Fruit fly (Drosophila melanogaster) whole organism, embryonic: ENCODE measurements around the gene CG17754.

ENCODE experiments used
- Ada2b ChIP-seq: fragments of 200-800 bp; sonication (Bioruptor generic); IDR thresholded peaks from 2 replicates; pipeline ENCODE4 v1.3.6; 2022; ENCODE audit warnings: missing biosample characterization, missing genetic modification characterization
- Awh ChIP-seq: fragments of 200-800 bp; sonication (Bioruptor generic); IDR thresholded peaks from 2 replicates; pipeline ENCODE4, ENCODE4 v1.3.6; 2022; ENCODE audit warnings: missing biosample characterization, missing genetic modification characterization
- CG11504 ChIP-seq: fragments of 200-800 bp; sonication (Bioruptor generic); optimal IDR thresholded peaks from 3 replicates; lab custom pipeline; 2019; ENCODE audit warnings: missing biosample characterization, mild to moderate bottlenecking, missing genetic modification characterization, moderate library complexity
- CG11696 ChIP-seq: fragments of 200-800 bp; sonication (Bioruptor generic); IDR thresholded peaks from 2 replicates; pipeline ENCODE4 v1.3.6; 2022; ENCODE audit warnings: missing biosample characterization, missing genetic modification characterization
- CG12219 ChIP-seq: fragments of 200-800 bp; sonication (Bioruptor generic); optimal IDR thresholded peaks from 3 replicates; lab custom pipeline; 2018; ENCODE audit warnings: missing biosample characterization, mild to moderate bottlenecking, missing genetic modification characterization
- CG1233 ChIP-seq: fragments of 200-800 bp; sonication (Bioruptor generic); optimal IDR thresholded peaks from 4 replicates; lab custom pipeline; 2018; ENCODE audit warnings: missing biosample characterization, mild to moderate bottlenecking, missing genetic modification characterization
- CG12659 ChIP-seq: fragments of 200-800 bp; sonication (Bioruptor generic); optimal IDR thresholded peaks from 3 replicates; lab custom pipeline; 2017; ENCODE audit warnings: mild to moderate bottlenecking, missing biosample characterization, missing genetic modification reagents, missing genetic modification characterization
- CG18262 ChIP-seq: fragments of 200-800 bp; optimal IDR thresholded peaks from 3 replicates; lab custom pipeline; 2019; ENCODE audit warnings: missing biosample characterization, mild to moderate bottlenecking, missing genetic modification characterization, moderate library complexity
- CG1832 ChIP-seq: fragments of 200-800 bp; sonication (Bioruptor generic); optimal IDR thresholded peaks from 2 replicates; lab custom pipeline; 2017; ENCODE audit warnings: missing biosample characterization, mild to moderate bottlenecking, missing genetic modification characterization, inconsistent platforms
- CG18599 ChIP-seq: fragments of 200-800 bp; sonication (Bioruptor generic); optimal IDR thresholded peaks from 3 replicates; lab custom pipeline; 2017; ENCODE audit warnings: missing biosample characterization, missing genetic modification characterization, mild to moderate bottlenecking, moderate library complexity, missing genetic modification reagents
- CG3726 ChIP-seq: fragments of 200-800 bp; sonication (Bioruptor generic); IDR thresholded peaks from 3 replicates; pipeline ENCODE4, ENCODE4 v1.3.6; 2022; ENCODE audit warnings: missing biosample characterization, missing genetic modification characterization
- CG4820 ChIP-seq: fragments of 200-800 bp; sonication (Bioruptor generic); optimal IDR thresholded peaks from 3 replicates; lab custom pipeline; 2016; ENCODE audit warnings: missing biosample characterization, missing genetic modification characterization
- CG8388 ChIP-seq: fragments of 200-800 bp; sonication (Bioruptor generic); optimal IDR thresholded peaks from 2 replicates; lab custom pipeline; 2019; ENCODE audit warnings: missing biosample characterization, mild to moderate bottlenecking, missing genetic modification characterization, moderate library complexity
- CTCF ChIP-seq: fragments of 200-800 bp; sonication (Bioruptor generic); optimal IDR thresholded peaks from 2 replicates; lab custom pipeline; 2017; ENCODE audit warnings: missing biosample characterization, mild to moderate bottlenecking, missing genetic modification characterization, moderate library complexity
- CoRest ChIP-seq: fragments of 200-800 bp; sonication (Bioruptor generic); optimal IDR thresholded peaks from 3 replicates; lab custom pipeline; 2018; ENCODE audit warnings: missing biosample characterization, mild to moderate bottlenecking, missing genetic modification characterization, moderate library complexity
- Doc2 ChIP-seq: fragments of 200-800 bp; sonication (Bioruptor generic); IDR thresholded peaks from 2 replicates; pipeline ENCODE4 v1.3.6; 2022; ENCODE audit warnings: missing biosample characterization, missing genetic modification characterization
- HHEX ChIP-seq: fragments of 200-800 bp; sonication (Bioruptor generic); optimal IDR thresholded peaks from 3 replicates; lab custom pipeline; 2017; ENCODE audit warnings: missing biosample characterization, mild to moderate bottlenecking, missing genetic modification characterization, missing genetic modification reagents
- HLH3B ChIP-seq: fragments of 200-800 bp; sonication (Bioruptor generic); IDR thresholded peaks from 2 replicates; pipeline ENCODE4 v1.3.6; 2022; ENCODE audit warnings: missing biosample characterization, missing genetic modification characterization
- MBD-R2 ChIP-seq: fragments of 200-800 bp; sonication (Bioruptor generic); IDR thresholded peaks from 2 replicates; pipeline ENCODE4 v1.3.6; 2022; ENCODE audit warnings: missing biosample characterization, missing genetic modification characterization
- NFAT ChIP-seq: fragments of 200-800 bp; sonication (Bioruptor generic); IDR thresholded peaks from 2 replicates; pipeline ENCODE4 v1.3.6; 2022; ENCODE audit warnings: missing biosample characterization, missing genetic modification characterization
- PHDP ChIP-seq: fragments of 200-800 bp; sonication (Bioruptor generic); optimal IDR thresholded peaks from 3 replicates; lab custom pipeline; 2018; ENCODE audit warnings: missing biosample characterization, mild to moderate bottlenecking, missing genetic modification characterization, moderate library complexity
- Rfx ChIP-seq: fragments of 200-800 bp; sonication (Bioruptor generic); IDR thresholded peaks from 2 replicates; pipeline ENCODE4 v1.3.6; 2022; ENCODE audit warnings: missing biosample characterization, missing genetic modification characterization
- al ChIP-seq: fragments of 200-800 bp; sonication (Bioruptor generic); IDR thresholded peaks from 2 replicates; pipeline ENCODE4 v1.3.6; 2022; ENCODE audit warnings: missing biosample characterization, missing genetic modification characterization
- aop ChIP-seq: fragments of 200-800 bp; sonication (Bioruptor generic); IDR thresholded peaks from 2 replicates; pipeline ENCODE4 v1.3.6; 2022; ENCODE audit warnings: missing biosample characterization, missing genetic modification characterization
- ato ChIP-seq: fragments of 200-800 bp; sonication (Bioruptor generic); IDR thresholded peaks from 2 replicates; pipeline ENCODE4 v1.3.6; 2022; ENCODE audit warnings: missing biosample characterization, missing genetic modification characterization; ENCODE audit not compliant: partially characterized antibody
- bcd ChIP-seq: fragments of 200-800 bp; sonication (Bioruptor generic); optimal IDR thresholded peaks from 2 replicates; lab custom pipeline; 2017; ENCODE audit warnings: missing biosample characterization, mild to moderate bottlenecking, missing genetic modification characterization
- bowl ChIP-seq: fragments of 200-800 bp; sonication (Bioruptor generic); IDR thresholded peaks from 2 replicates; pipeline ENCODE4 v1.3.6; 2022; ENCODE audit warnings: missing biosample characterization, missing genetic modification characterization
- cas ChIP-seq: fragments of 200-800 bp; sonication (Bioruptor generic); IDR thresholded peaks from 2 replicates; pipeline ENCODE4 v1.3.6; 2022; ENCODE audit warnings: missing biosample characterization, missing genetic modification characterization
- crp ChIP-seq, 2 experiments: fragments of 200-800 bp; sonication (Bioruptor generic); optimal IDR thresholded peaks; 2 replicates in 1 of 2; 3 replicates in 1 of 2; lab custom pipeline; 2017; ENCODE audit warnings: missing biosample characterization in 2 of 2, missing genetic modification characterization in 2 of 2, mild to moderate bottlenecking in 1 of 2, moderate library complexity in 1 of 2
- dan ChIP-seq: fragments of 200-800 bp; sonication (Bioruptor generic); IDR thresholded peaks from 2 replicates; pipeline ENCODE4 v1.3.6; 2022; ENCODE audit warnings: missing biosample characterization, missing genetic modification characterization
- dysf ChIP-seq: fragments of 200-800 bp; sonication (Bioruptor generic); IDR thresholded peaks from 3 replicates; pipeline ENCODE4 v1.3.6; 2022; ENCODE audit warnings: missing biosample characterization, missing genetic modification characterization
- ewg ChIP-seq: fragments of 200-800 bp; sonication (Bioruptor generic); optimal IDR thresholded peaks from 3 replicates; lab custom pipeline; 2017; ENCODE audit warnings: mild to moderate bottlenecking, missing biosample characterization, missing genetic modification reagents, missing genetic modification characterization
- gem ChIP-seq: fragments of 200-800 bp; sonication (Bioruptor generic); optimal IDR thresholded peaks from 2 replicates; lab custom pipeline; 2019; ENCODE audit warnings: missing biosample characterization, mild to moderate bottlenecking, missing genetic modification characterization, moderate library complexity
- hth ChIP-seq: fragments of >200 bp; optimal IDR thresholded peaks from 2 replicates; lab custom pipeline; 2017; ENCODE audit warnings: inconsistent platforms
- ken ChIP-seq: fragments of 200-800 bp; sonication (Bioruptor generic); IDR thresholded peaks from 3 replicates; pipeline ENCODE4 v1.3.6; 2022; ENCODE audit warnings: missing biosample characterization, missing genetic modification characterization
- lmd ChIP-seq: fragments of 200-800 bp; sonication (Bioruptor generic); IDR thresholded peaks from 2 replicates; pipeline ENCODE4 v1.3.6; 2022; ENCODE audit warnings: missing biosample characterization, missing genetic modification characterization
- lola ChIP-seq, 3 experiments: fragments of >200 bp in 2 of 3; fragments of 200-800 bp in 1 of 3; sonication (Bioruptor generic) in 1 of 3; optimal IDR thresholded peaks; 2 replicates each; lab custom pipeline; 2017 to 2019; ENCODE audit warnings: missing biosample characterization in 3 of 3, missing genetic modification characterization in 3 of 3, mild to moderate bottlenecking in 1 of 3, moderate library complexity in 1 of 3
- mirr ChIP-seq: fragments of 200-800 bp; sonication (Bioruptor generic); optimal IDR thresholded peaks from 3 replicates; lab custom pipeline; 2018; ENCODE audit warnings: missing biosample characterization, mild to moderate bottlenecking, missing genetic modification characterization
- mld ChIP-seq: fragments of 200-800 bp; sonication (Bioruptor generic); IDR thresholded peaks from 3 replicates; pipeline ENCODE4 v1.3.6; 2022; ENCODE audit warnings: missing biosample characterization, missing genetic modification characterization; ENCODE audit not compliant: partially characterized antibody
- nau ChIP-seq: fragments of 200-800 bp; sonication (Bioruptor generic); optimal IDR thresholded peaks from 3 replicates; lab custom pipeline; 2017; ENCODE audit warnings: missing biosample characterization, mild to moderate bottlenecking, missing genetic modification characterization, missing genetic modification reagents
- nmo ChIP-seq: fragments of 200-800 bp; sonication (Bioruptor generic); optimal IDR thresholded peaks from 2 replicates; lab custom pipeline; 2018; ENCODE audit warnings: missing biosample characterization, mild to moderate bottlenecking, missing genetic modification characterization, moderate library complexity
- pan ChIP-seq, 4 experiments: fragments of >200 bp in 3 of 4; fragments of 200-800 bp in 1 of 4; sonication (Bioruptor generic) in 1 of 4; optimal IDR thresholded peaks in 3 of 4; IDR thresholded peaks in 1 of 4; 2 replicates each; pipeline versions ENCODE4 v1.3.6 to Lab custom; 2017 to 2022; ENCODE audit warnings: missing biosample characterization in 2 of 4, missing genetic modification characterization in 2 of 4, mixed read lengths in 1 of 4
- rib ChIP-seq: fragments of 200-800 bp; sonication (Bioruptor generic); IDR thresholded peaks from 2 replicates; pipeline ENCODE4 v1.3.6; 2022; ENCODE audit warnings: missing biosample characterization, missing genetic modification characterization
- row ChIP-seq: fragments of 200-800 bp; sonication (Bioruptor generic); IDR thresholded peaks from 3 replicates; pipeline ENCODE4 v1.3.6; 2022; ENCODE audit warnings: missing biosample characterization, missing genetic modification characterization
- sna ChIP-seq: fragments of 200-800 bp; sonication (Bioruptor generic); IDR thresholded peaks from 2 replicates; pipeline ENCODE4 v1.3.6; 2022; ENCODE audit warnings: missing biosample characterization, missing genetic modification characterization; ENCODE audit not compliant: partially characterized antibody
- sqz ChIP-seq: fragments of 200-800 bp; sonication (Bioruptor generic); optimal IDR thresholded peaks from 3 replicates; lab custom pipeline; 2018; ENCODE audit warnings: missing biosample characterization, mild to moderate bottlenecking, missing genetic modification characterization
- toy ChIP-seq: fragments of 200-800 bp; sonication (Bioruptor generic); IDR thresholded peaks from 2 replicates; pipeline ENCODE4 v1.3.6; 2022; ENCODE audit warnings: missing biosample characterization, missing genetic modification characterization
- vfl ChIP-seq: fragments of 200-800 bp; sonication (Bioruptor generic); optimal IDR thresholded peaks from 2 replicates; lab custom pipeline; 2016; ENCODE audit warnings: missing biosample characterization, missing genetic modification characterization
- wek ChIP-seq: fragments of 200-800 bp; sonication (Bioruptor generic); optimal IDR thresholded peaks from 3 replicates; lab custom pipeline; 2018; ENCODE audit warnings: missing biosample characterization, mild to moderate bottlenecking, missing genetic modification characterization, moderate library complexity

Gene CG17754

DNA sequence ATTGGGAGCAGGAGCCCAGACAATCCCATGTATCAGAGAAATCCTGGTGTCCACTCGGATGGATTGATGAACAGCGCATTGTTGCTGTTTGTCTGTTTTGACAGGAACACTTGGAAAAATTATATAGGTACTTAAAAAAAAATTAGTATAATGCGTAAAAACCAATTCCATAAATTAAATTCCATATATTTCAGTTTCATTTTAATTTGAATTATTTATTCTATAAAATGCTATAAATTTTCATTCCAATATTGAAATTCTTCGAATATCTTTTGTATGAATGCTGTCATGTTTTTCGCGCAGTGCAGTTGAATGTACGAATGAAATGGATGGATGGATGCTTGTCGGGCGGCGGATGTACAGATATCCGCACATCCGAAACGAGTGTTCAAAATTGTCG, 39.4 kb upstream of the CG17754 start, which contains the start of gene SmydA-9:
Gene SmydA-9, minus strand, starts transcription at position 101 of the 400 bp plus-strand sequence.
- no peak for TF ChIP-seq Rfx
- peak; percentile 18 for TF ChIP-seq gem (tag; lab: Kevin White, UChicago)
- TF ChIP-seq bcd (GFP tag; lab: Kevin White, UChicago), result no peak
- TF ChIP-seq nau (GFP tag; lab: Kevin White, UChicago), result no peak
- no peak for TF ChIP-seq dan (GFP tag; lab: Robert Waterston, UW)
- peak; percentile 25; the same call in 1 of the 2 replicates for TF ChIP-seq HLH3B
- no peak for TF ChIP-seq ewg
- TF ChIP-seq CG11504 (tag; lab: Kevin White, UChicago), result peak; percentile 24
- TF ChIP-seq row (GFP tag; lab: Robert Waterston, UW), result peak; percentile 32; the same call in 2 of the 3 replicates
- TF ChIP-seq dysf (GFP tag; lab: Robert Waterston, UW), result no peak
- TF ChIP-seq CG4820 (GFP tag; lab: Kevin White, UChicago), result no peak
- TF ChIP-seq aop (GFP tag; lab: Robert Waterston, UW), result no peak
- no peak for TF ChIP-seq lola (GFP tag; optimal IDR thresholded peaks at IDR 0.05; lab: Kevin White, UChicago)
- no peak for TF ChIP-seq rib
- TF ChIP-seq toy (GFP tag; lab: Robert Waterston, UW), result no peak
- TF ChIP-seq, all 482 proteins: peak for 4

dm6 chrX:9214576-9214975, 35.6 kb upstream of the CG17754 start, which contains the start of gene Obp8a:
Gene Obp8a, plus strand, starts transcription at chrX:9214876.
- TF ChIP-seq CG18599 (GFP tag; lab: Kevin White, UChicago) (no peak), mld (no peak), HHEX (GFP tag; lab: Kevin White, UChicago) (no peak), CTCF (GFP tag; lab: Kevin White, UChicago) (no peak), CG11696 (GFP tag; lab: Robert Waterston, UW) (no peak), sqz (GFP tag; lab: Kevin White, UChicago) (no peak), CG1233 (GFP tag; lab: Kevin White, UChicago) (no peak), vfl (GFP tag; lab: Kevin White, UChicago) (no peak), CG18262 (tag; lab: Kevin White, UChicago) (no peak), CG12659 (no peak), pan (optimal IDR thresholded peaks at IDR 0.05; lab: Kevin White, UChicago) (no peak), pan (GFP tag; optimal IDR thresholded peaks at IDR 0.05 in 1 of 2, IDR thresholded peaks at IDR 0.05 in 1 of 2) (no peak), NFAT (GFP tag; lab: Robert Waterston, UW) (no peak), sna (no peak), Awh (no peak), bowl (GFP tag; lab: Robert Waterston, UW) (no peak)

DNA sequence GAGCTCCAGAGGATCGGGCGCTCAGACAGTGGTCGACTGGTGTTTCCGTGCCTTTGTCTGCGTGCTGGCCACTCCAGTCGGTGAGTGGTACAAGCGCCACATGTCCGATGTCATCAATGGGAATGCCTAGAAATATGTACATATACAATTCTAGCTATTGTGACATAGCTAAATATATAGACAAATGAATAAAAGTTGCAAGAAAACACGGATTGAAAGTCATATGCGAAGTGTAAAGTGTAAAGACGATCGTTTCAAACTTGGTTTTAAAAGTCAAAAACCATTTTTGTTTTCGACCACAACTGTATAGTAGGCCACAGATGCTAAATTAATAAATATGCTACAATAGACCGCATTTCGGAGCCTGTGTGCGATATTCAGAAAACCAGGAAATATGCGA, 34.7 kb upstream of the CG17754 start, which contains the start of gene CG15368:
Gene CG15368, plus strand, starts transcription at position 301 of the 400 bp plus-strand sequence.
- TF ChIP-seq CoRest (tag; lab: Kevin White, UChicago) (no peak), crp (GFP tag; optimal IDR thresholded peaks at IDR 0.05; lab: Kevin White, UChicago) (no peak), MBD-R2 (GFP tag; lab: Robert Waterston, UW) (no peak), nmo (GFP tag; lab: Kevin White, UChicago) (no peak), lmd (GFP tag; lab: Robert Waterston, UW) (no peak), cas (no peak), sna (no peak), CG1832 (GFP tag; lab: Kevin White, UChicago) (no peak), wek (GFP tag; lab: Kevin White, UChicago) (no peak), hth (lab: Kevin White, UChicago) (no peak), mirr (GFP tag; lab: Kevin White, UChicago) (no peak), PHDP (tag; lab: Kevin White, UChicago) (no peak), Doc2 (GFP tag; lab: Robert Waterston, UW) (no peak), ken (no peak), al (no peak), Ada2b (GFP tag; lab: Robert Waterston, UW) (no peak), CG12219 (GFP tag; lab: Kevin White, UChicago) (no peak), CG8388 (no peak), CG3726 (no peak), ato (GFP tag; lab: Robert Waterston, UW) (no peak)
- TF ChIP-seq, all 482 proteins: peak for 0
